Fruit fly (Drosophila melanogaster): ENCODE measurements around the gene Lon.

Lon gene

DNA sequence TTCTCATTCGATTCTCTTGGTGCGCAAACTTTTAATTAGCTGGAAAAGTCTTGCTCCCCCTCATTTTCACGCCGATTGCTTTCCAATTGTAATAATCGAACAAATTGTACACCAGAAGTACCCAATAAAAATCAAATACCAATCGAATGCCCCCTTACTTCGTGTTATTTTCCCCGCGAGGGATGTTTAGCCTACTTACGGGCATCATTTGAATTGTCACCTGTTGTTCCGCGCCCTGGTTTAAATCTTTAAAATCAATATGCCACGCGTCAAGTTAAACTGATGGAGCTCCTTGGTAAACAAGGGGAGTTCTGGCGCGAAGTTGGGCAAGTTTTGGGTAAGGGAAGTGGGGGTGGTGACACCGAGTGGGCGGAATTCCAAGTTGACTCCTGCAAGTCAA lies 34.3 kb upstream of the Lon start:
- TF ChIP-seq CG32006 (GFP tag; optimal IDR thresholded peaks at IDR 0.05), result no peak
- TF ChIP-seq CG6808 (GFP tag; optimal IDR thresholded peaks at IDR 0.05), result no peak
- TF ChIP-seq CG15336 (GFP tag; IDR thresholded peaks at IDR 0.05), result no peak
- TF ChIP-seq eg (GFP tag; IDR thresholded peaks at IDR 0.05), result no peak
- no peak for TF ChIP-seq CG11902 (GFP tag; optimal IDR thresholded peaks at IDR 0.05)
- no peak for TF ChIP-seq topi (GFP tag; optimal IDR thresholded peaks at IDR 0.05)
- TF ChIP-seq fkh (GFP tag; optimal IDR thresholded peaks at IDR 0.05), result no peak
- no peak for TF ChIP-seq cyc (GFP tag; optimal IDR thresholded peaks at IDR 0.05)
- TF ChIP-seq CG34406 (GFP tag; optimal IDR thresholded peaks at IDR 0.05), result no peak
- no peak for TF ChIP-seq Hr38 (GFP tag; optimal IDR thresholded peaks at IDR 0.05)
- no peak for TF ChIP-seq CG6792 (GFP tag; optimal IDR thresholded peaks at IDR 0.05)
- TF ChIP-seq pdm3 (GFP tag; optimal IDR thresholded peaks at IDR 0.05), result no peak
- TF ChIP-seq lz (GFP tag; optimal IDR thresholded peaks at IDR 0.05), result no peak
- no peak for TF ChIP-seq Hr4 (GFP tag; optimal IDR thresholded peaks at IDR 0.05)
- no peak for TF ChIP-seq Eip75B (GFP tag; optimal IDR thresholded peaks at IDR 0.05)
- no peak for TF ChIP-seq CG6276 (GFP tag; optimal IDR thresholded peaks at IDR 0.05)
- no peak for TF ChIP-seq CG16779 (tag; optimal IDR thresholded peaks at IDR 0.05)
- no peak for TF ChIP-seq Ets96B (tag; optimal IDR thresholded peaks at IDR 0.05)
- TF ChIP-seq esn (GFP tag; optimal IDR thresholded peaks at IDR 0.05), result no peak
- TF ChIP-seq Sox102F (GFP tag; optimal IDR thresholded peaks at IDR 0.05), result no peak

DNA sequence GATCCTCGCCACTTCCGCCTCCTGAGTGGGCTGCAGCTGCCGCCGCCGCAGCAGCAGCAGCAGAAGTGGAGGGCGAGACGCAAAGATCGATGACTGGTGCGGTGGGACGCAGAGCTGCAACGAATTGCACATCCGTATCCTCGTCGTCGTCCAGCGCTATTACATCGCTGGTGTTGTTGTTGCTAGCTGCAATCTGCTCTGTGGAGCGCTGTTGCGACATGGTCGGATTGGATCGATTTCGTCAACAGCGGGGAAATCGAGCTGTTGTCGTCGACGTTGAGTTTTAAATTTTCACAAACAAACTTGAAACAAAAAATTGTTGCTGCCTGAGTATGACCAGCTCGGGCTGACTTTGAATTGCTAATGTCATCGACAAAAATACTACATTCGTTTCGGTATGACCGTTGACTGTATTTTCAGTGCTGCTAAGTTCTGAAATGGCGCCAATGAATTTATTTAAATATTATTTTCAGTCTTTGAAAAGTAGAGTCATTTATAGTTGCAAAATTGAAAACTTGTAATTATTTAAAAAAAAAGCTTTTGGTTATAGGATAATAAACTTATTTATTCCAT lies 30.5 kb upstream of the Lon start, which contains the start of gene Rnf146:
Rnf146 (minus strand) TSS at position 369 of the 573 bp plus-strand sequence.
- TF ChIP-seq CG15336 (GFP tag; IDR thresholded peaks at IDR 0.05), result peak; percentile 29; the same call in 1 of the 2 replicates
- peak; percentile 75 for TF ChIP-seq achi (GFP tag; optimal IDR thresholded peaks at IDR 0.05)
- TF ChIP-seq Ets96B (tag; optimal IDR thresholded peaks at IDR 0.05), result no peak
- TF ChIP-seq esn (GFP tag; optimal IDR thresholded peaks at IDR 0.05), result peak; percentile 19
- peak; percentile 58 for TF ChIP-seq CG6854 (GFP tag; optimal IDR thresholded peaks at IDR 0.05)
- TF ChIP-seq CG11902 (GFP tag; optimal IDR thresholded peaks at IDR 0.05), result no peak
- TF ChIP-seq salr (GFP tag; optimal IDR thresholded peaks at IDR 0.05), result no peak
- TF ChIP-seq CG16779 (tag; optimal IDR thresholded peaks at IDR 0.05), result no peak
- TF ChIP-seq pdm3 (GFP tag; optimal IDR thresholded peaks at IDR 0.05), result no peak

DNA sequence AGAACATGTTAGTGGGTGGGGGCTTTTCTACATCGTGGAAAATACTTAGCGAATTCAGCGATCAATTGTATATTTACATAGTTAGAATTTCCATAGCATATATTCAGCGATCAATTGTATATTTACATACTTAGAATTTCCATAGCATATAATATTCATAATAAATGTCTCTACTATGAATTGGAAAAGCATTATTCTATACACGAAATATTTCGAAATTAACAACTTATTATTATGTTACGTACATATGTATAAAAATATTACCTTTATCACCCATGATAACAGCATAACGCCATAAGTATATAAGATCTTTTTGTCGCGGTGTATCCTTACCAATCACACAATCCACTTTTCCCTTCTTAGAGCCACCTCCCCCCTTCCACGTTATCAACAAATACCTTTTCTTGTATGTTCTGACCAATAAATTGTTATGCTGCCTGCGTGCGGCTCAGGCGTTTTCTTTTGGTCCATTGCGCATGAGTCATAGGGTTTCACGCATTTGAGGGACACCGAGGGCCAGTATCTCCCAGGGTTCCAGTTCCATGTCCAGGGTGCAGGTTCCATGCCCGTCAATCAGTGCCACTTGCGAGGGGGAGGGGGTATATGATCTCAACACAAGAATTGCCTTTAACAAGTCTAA lies 24.9 kb upstream of the Lon start:
- TF ChIP-seq salr (GFP tag; optimal IDR thresholded peaks at IDR 0.05), result no peak
- peak; percentile 8 for TF ChIP-seq Eip75B (GFP tag; optimal IDR thresholded peaks at IDR 0.05)
- TF ChIP-seq spab (GFP tag; optimal IDR thresholded peaks at IDR 0.05), result no peak
- no peak for TF ChIP-seq svp (GFP tag)
- peak; percentile 33 for TF ChIP-seq CG10631 (GFP tag; optimal IDR thresholded peaks at IDR 0.05)
- TF ChIP-seq Ets96B (tag; optimal IDR thresholded peaks at IDR 0.05), result peak; percentile 2
- no peak for TF ChIP-seq CG6854 (GFP tag; optimal IDR thresholded peaks at IDR 0.05)
- no peak for TF ChIP-seq CG3919 (GFP tag; optimal IDR thresholded peaks at IDR 0.05)
- TF ChIP-seq cyc (GFP tag; optimal IDR thresholded peaks at IDR 0.05), result peak; percentile 8
- TF ChIP-seq CG1621 (tag; optimal IDR thresholded peaks at IDR 0.05), result no peak
- peak; percentile 8 for TF ChIP-seq Sox14 (GFP tag; optimal IDR thresholded peaks at IDR 0.05)
- TF ChIP-seq fd85E (GFP tag; optimal IDR thresholded peaks at IDR 0.05), result no peak
- TF ChIP-seq CG11902 (GFP tag; optimal IDR thresholded peaks at IDR 0.05), result no peak
- no peak for TF ChIP-seq Ets21C (GFP tag; optimal IDR thresholded peaks at IDR 0.05)
- no peak for TF ChIP-seq Gug (GFP tag; IDR thresholded peaks at IDR 0.05)
- TF ChIP-seq CG8119 (GFP tag; IDR thresholded peaks at IDR 0.05), result no peak
- TF ChIP-seq CG16779 (tag; optimal IDR thresholded peaks at IDR 0.05), result no peak
- no peak for TF ChIP-seq achi (GFP tag; optimal IDR thresholded peaks at IDR 0.05)
- TF ChIP-seq dac (GFP tag; optimal IDR thresholded peaks at IDR 0.05), result no peak
- peak; percentile 52 for TF ChIP-seq esn (GFP tag; optimal IDR thresholded peaks at IDR 0.05)
- peak; percentile 2 for TF ChIP-seq dsx (GFP tag; optimal IDR thresholded peaks at IDR 0.05; ENCODE audit: poor library complexity, severe bottlenecking)
- no peak for TF ChIP-seq CG8632 (GFP tag; optimal IDR thresholded peaks at IDR 0.05)
- peak; percentile 16 for TF ChIP-seq pdm3 (GFP tag; optimal IDR thresholded peaks at IDR 0.05)
- no peak for TF ChIP-seq CG6792 (GFP tag; optimal IDR thresholded peaks at IDR 0.05)
- peak; percentile 38 for TF ChIP-seq CG3032 (tag; optimal IDR thresholded peaks at IDR 0.05)
- TF ChIP-seq CG8319 (GFP tag; optimal IDR thresholded peaks at IDR 0.05), result no peak
- no peak for TF ChIP-seq eg (GFP tag; IDR thresholded peaks at IDR 0.05)
- no peak for TF ChIP-seq topi (GFP tag; optimal IDR thresholded peaks at IDR 0.05)
- peak; percentile 67 for TF ChIP-seq fkh (GFP tag; optimal IDR thresholded peaks at IDR 0.05)
- peak; percentile 10 for TF ChIP-seq acj6 (GFP tag; optimal IDR thresholded peaks at IDR 0.05)
- TF ChIP-seq CG4318 (GFP tag; optimal IDR thresholded peaks at IDR 0.05), result no peak
- TF ChIP-seq CG6276 (GFP tag; optimal IDR thresholded peaks at IDR 0.05), result no peak
- TF ChIP-seq Eip93F (GFP tag; optimal IDR thresholded peaks at IDR 0.05), result no peak
- peak; percentile 3 for TF ChIP-seq lz (GFP tag; optimal IDR thresholded peaks at IDR 0.05)
- peak; percentile 13 for TF ChIP-seq OdsH (GFP tag; optimal IDR thresholded peaks at IDR 0.05)
- no peak for TF ChIP-seq ss (GFP tag; optimal IDR thresholded peaks at IDR 0.05)

Measured in whole organism, prepupa.